4 fruit fly cellular contexts compared by ENCODE assay signal in genomic region chr3L:2431340-2431739, dm6.
A peak's percentile ranks its signal among the peaks of the same experiment; 100 is the strongest.
TF ChIP-seq lines count a peak whose summit lies in the region.

No protein-coding gene starts in this region.

- no peak for TF ChIP-seq CTCF in whole organism, embryonic (GFP tag; optimal IDR thresholded peaks at IDR 0.05; lab: Kevin White, UChicago)

TF ChIP-seq in whole organism, embryonic, 481 proteins besides CTCF, POLR2A, EP300 and RAD21:
- TF ChIP-seq Nf-YA (GFP tag; IDR thresholded peaks at IDR 0.05; lab: Robert Waterston, UW) (no peak), Ets65A (GFP tag; lab: Kevin White, UChicago) (peak; percentile 80), CG34224 (GFP tag; IDR thresholded peaks at IDR 0.05; lab: Robert Waterston, UW; ENCODE audit: partially characterized antibody) (no peak), Lim3 (GFP tag; IDR thresholded peaks at IDR 0.05; lab: Robert Waterston, UW) (no peak), nom (GFP tag; optimal IDR thresholded peaks at IDR 0.05; lab: Kevin White, UChicago) (peak; percentile 43), cg (GFP tag; optimal IDR thresholded peaks at IDR 0.05; lab: Kevin White, UChicago) (no peak), CG13287 (GFP tag; IDR thresholded peaks at IDR 0.05; lab: Robert Waterston, UW; ENCODE audit: partially characterized antibody) (no peak), fd64A (GFP tag; optimal IDR thresholded peaks at IDR 0.05; lab: Kevin White, UChicago) (no peak), TFAM (GFP tag; optimal IDR thresholded peaks at IDR 0.05; lab: Kevin White, UChicago) (no peak), CG1792 (GFP tag; optimal IDR thresholded peaks at IDR 0.05; lab: Kevin White, UChicago) (no peak), PHDP (tag; optimal IDR thresholded peaks at IDR 0.05; lab: Kevin White, UChicago) (no peak), CG11247 (GFP tag; IDR thresholded peaks at IDR 0.05; lab: Robert Waterston, UW) (no peak), bigmax (GFP tag; optimal IDR thresholded peaks at IDR 0.05; lab: Kevin White, UChicago) (no peak), CG3281 (GFP tag; optimal IDR thresholded peaks at IDR 0.05; lab: Kevin White, UChicago) (no peak), Drgx (GFP tag; IDR thresholded peaks at IDR 0.05; lab: Robert Waterston, UW) (peak; percentile 83), sens (GFP tag; lab: Kevin White, UChicago) (peak; percentile 55), CG6175 (GFP tag; IDR thresholded peaks at IDR 0.05; lab: Robert Waterston, UW) (no peak), Hr78 (GFP tag; optimal IDR thresholded peaks at IDR 0.05; lab: Kevin White, UChicago) (no peak)

TF ChIP-seq in whole organism, prepupa, 60 proteins besides CTCF, POLR2A, EP300 and RAD21 (continues in another document):
- TF ChIP-seq CG11902 (GFP tag; optimal IDR thresholded peaks at IDR 0.05; lab: Kevin White, UChicago) (peak; percentile 66), Met (GFP tag; optimal IDR thresholded peaks at IDR 0.05; lab: Kevin White, UChicago) (peak; percentile 70), CG8319 (GFP tag; optimal IDR thresholded peaks at IDR 0.05; lab: Kevin White, UChicago) (peak; percentile 61), Eip93F (GFP tag; optimal IDR thresholded peaks at IDR 0.05; lab: Kevin White, UChicago) (peak; percentile 13), ss (GFP tag; optimal IDR thresholded peaks at IDR 0.05; lab: Kevin White, UChicago) (peak; percentile 70 to 87), Smox (GFP tag; optimal IDR thresholded peaks at IDR 0.05; lab: Kevin White, UChicago) (peak; percentile 60), CG6854 (GFP tag; optimal IDR thresholded peaks at IDR 0.05; lab: Kevin White, UChicago) (no peak), CG6163 (GFP tag; IDR thresholded peaks at IDR 0.05; lab: Robert Waterston, UW) (peak; percentile 82), Blimp-1 (GFP tag; optimal IDR thresholded peaks at IDR 0.05; lab: Kevin White, UChicago) (peak; percentile 38), CG8632 (GFP tag; optimal IDR thresholded peaks at IDR 0.05; lab: Kevin White, UChicago) (peak; percentile 71), CG10669 (GFP tag; optimal IDR thresholded peaks at IDR 0.05; lab: Kevin White, UChicago) (peak; percentile 83), Eip75B (GFP tag; optimal IDR thresholded peaks at IDR 0.05; lab: Kevin White, UChicago) (peak; percentile 76), CG9139 (GFP tag; optimal IDR thresholded peaks at IDR 0.05; lab: Kevin White, UChicago) (peak; percentile 62), CG8119 (GFP tag; IDR thresholded peaks at IDR 0.05; lab: Robert Waterston, UW) (peak; percentile 76), fd85E (GFP tag; optimal IDR thresholded peaks at IDR 0.05; lab: Kevin White, UChicago) (peak; percentile 32), dac (GFP tag; optimal IDR thresholded peaks at IDR 0.05; lab: Kevin White, UChicago) (peak; percentile 11), CG6792 (GFP tag; optimal IDR thresholded peaks at IDR 0.05; lab: Kevin White, UChicago) (peak; percentile 68), Gug (GFP tag; IDR thresholded peaks at IDR 0.05; lab: Robert Waterston, UW) (peak; percentile 80), esn (GFP tag; optimal IDR thresholded peaks at IDR 0.05; lab: Kevin White, UChicago) (peak; percentile 69), cyc (GFP tag; optimal IDR thresholded peaks at IDR 0.05; lab: Kevin White, UChicago) (peak; percentile 63), OdsH (GFP tag; optimal IDR thresholded peaks at IDR 0.05; lab: Kevin White, UChicago) (peak; percentile 73), CG7368 (GFP tag; optimal IDR thresholded peaks at IDR 0.05; lab: Kevin White, UChicago) (peak; percentile 58), CG11294 (GFP tag; IDR thresholded peaks at IDR 0.05; lab: Robert Waterston, UW) (peak; percentile 68), CG4318 (GFP tag; optimal IDR thresholded peaks at IDR 0.05; lab: Kevin White, UChicago) (peak; percentile 50), spab (GFP tag; optimal IDR thresholded peaks at IDR 0.05; lab: Kevin White, UChicago) (peak; percentile 69)

TF ChIP-seq in whole organism, pupa, 21 proteins besides CTCF, POLR2A, EP300 and RAD21:
- no peak for TF ChIP-seq CG13204 (GFP tag; optimal IDR thresholded peaks at IDR 0.05; lab: Kevin White, UChicago)
- TF ChIP-seq rn (GFP tag; IDR thresholded peaks at IDR 0.05; lab: Robert Waterston, UW) = peak; percentile 73; the same call in 1 of the 2 replicates
- peak; percentile 87 for TF ChIP-seq CG8159 (tag; optimal IDR thresholded peaks at IDR 0.05; lab: Kevin White, UChicago)
- TF ChIP-seq CG10348 (GFP tag; IDR thresholded peaks at IDR 0.05; lab: Robert Waterston, UW) = no peak
- TF ChIP-seq EcR (GFP tag; optimal IDR thresholded peaks at IDR 0.05; lab: Kevin White, UChicago) = no peak
- peak; percentile 89 for TF ChIP-seq CG4496 (GFP tag; IDR thresholded peaks at IDR 0.05; lab: Robert Waterston, UW)
- peak; percentile 86 for TF ChIP-seq Pif1A (GFP tag; optimal IDR thresholded peaks at IDR 0.05; lab: Kevin White, UChicago)
- TF ChIP-seq CG32121 (GFP tag; IDR thresholded peaks at IDR 0.05; lab: Robert Waterston, UW) = peak; percentile 84
- peak; percentile 83 for TF ChIP-seq CG17806 (tag; optimal IDR thresholded peaks at IDR 0.05; lab: Kevin White, UChicago)
- peak; percentile 71 for TF ChIP-seq D1 (tag; optimal IDR thresholded peaks at IDR 0.05; lab: Kevin White, UChicago)
- TF ChIP-seq CG15710 (tag; optimal IDR thresholded peaks at IDR 0.05; lab: Kevin White, UChicago) = peak; percentile 75
- peak; percentile 84 for TF ChIP-seq CG14655 (GFP tag; optimal IDR thresholded peaks at IDR 0.05; lab: Kevin White, UChicago)
- peak; percentile 43 for TF ChIP-seq gl (tag; optimal IDR thresholded peaks at IDR 0.05; lab: Kevin White, UChicago)
- peak; percentile 60; the same call in 1 of the 2 replicates for TF ChIP-seq CG12605 (GFP tag; IDR thresholded peaks at IDR 0.05; lab: Robert Waterston, UW)
- TF ChIP-seq CG8301 (tag; optimal IDR thresholded peaks at IDR 0.05; lab: Kevin White, UChicago) = peak; percentile 71
- peak; percentile 69 for TF ChIP-seq Pif1B (GFP tag; optimal IDR thresholded peaks at IDR 0.05; lab: Kevin White, UChicago)
- peak; percentile 72 for TF ChIP-seq Snoo (tag; optimal IDR thresholded peaks at IDR 0.05; lab: Kevin White, UChicago)
- TF ChIP-seq Ets98B (GFP tag; IDR thresholded peaks at IDR 0.05; lab: Robert Waterston, UW) = peak; percentile 87
- peak; percentile 75 for TF ChIP-seq CG9948 (tag; optimal IDR thresholded peaks at IDR 0.05; lab: Kevin White, UChicago)
- TF ChIP-seq CG34367 (tag; optimal IDR thresholded peaks at IDR 0.05; lab: Kevin White, UChicago) = peak; percentile 52
- TF ChIP-seq fd96Ca (GFP tag; IDR thresholded peaks at IDR 0.05; lab: Robert Waterston, UW) = peak; percentile 81

TF ChIP-seq in whole organism, wandering third instar larva, 38 proteins besides CTCF, POLR2A, EP300 and RAD21:
- TF ChIP-seq foxo (GFP tag; optimal IDR thresholded peaks at IDR 0.05; lab: Kevin White, UChicago) (peak in 1 of 2 experiments; percentile 67), fru (GFP tag; optimal IDR thresholded peaks at IDR 0.05; lab: Kevin White, UChicago) (peak; percentile 67), ey (GFP tag; optimal IDR thresholded peaks at IDR 0.05; lab: Kevin White, UChicago) (peak; percentile 64), dl (GFP tag; optimal IDR thresholded peaks at IDR 0.05; lab: Kevin White, UChicago; ENCODE audit: insufficient read depth in 1 of 2, partially characterized antibody in 2 of 2) (no peak), Hnf4 (GFP tag; optimal IDR thresholded peaks at IDR 0.05; lab: Kevin White, UChicago) (peak; percentile 19), br (GFP tag; optimal IDR thresholded peaks at IDR 0.05; lab: Kevin White, UChicago) (peak; percentile 44), Hr78 (GFP tag; optimal IDR thresholded peaks at IDR 0.05; lab: Kevin White, UChicago) (no peak), Jra (GFP tag; optimal IDR thresholded peaks at IDR 0.05; lab: Kevin White, UChicago) (no peak), Dfd (GFP tag; optimal IDR thresholded peaks at IDR 0.05; lab: Kevin White, UChicago) (no peak), CG32264 (GFP tag; optimal IDR thresholded peaks at IDR 0.05; lab: Kevin White, UChicago) (peak; percentile 2), Dif (GFP tag; optimal IDR thresholded peaks at IDR 0.05; lab: Kevin White, UChicago; ENCODE audit: partially characterized antibody) (no peak), Sp1 (GFP tag; optimal IDR thresholded peaks at IDR 0.05; lab: Kevin White, UChicago) (peak; percentile 39), h (GFP tag; optimal IDR thresholded peaks at IDR 0.05; lab: Kevin White, UChicago) (peak; percentile 87), HLH106 (tag; optimal IDR thresholded peaks at IDR 0.05; lab: Kevin White, UChicago) (peak; percentile 58), OdsH (GFP tag; optimal IDR thresholded peaks at IDR 0.05; lab: Kevin White, UChicago) (peak; percentile 50), dmrt93B (GFP tag; optimal IDR thresholded peaks at IDR 0.05; lab: Kevin White, UChicago) (peak; percentile 31), psq (GFP tag; optimal IDR thresholded peaks at IDR 0.05; lab: Kevin White, UChicago) (peak; percentile 16), woc (GFP tag; optimal IDR thresholded peaks at IDR 0.05; lab: Kevin White, UChicago) (peak; percentile 43), rgr (GFP tag; optimal IDR thresholded peaks at IDR 0.05; lab: Kevin White, UChicago) (peak; percentile 55), Rel (GFP tag; optimal IDR thresholded peaks at IDR 0.05; lab: Kevin White, UChicago) (no peak), Rel (tag; optimal IDR thresholded peaks at IDR 0.05; lab: Kevin White, UChicago) (no peak), Vsx2 (GFP tag; optimal IDR thresholded peaks at IDR 0.05; lab: Kevin White, UChicago; ENCODE audit: partially characterized antibody) (no peak)
TF ChIP-seq in whole organism, wandering third instar larva: peak in this region for 14.

Comparison
In these comparisons a context has a peak if more than half of its experiments do, and no peak if none do; other contexts are left out.
1. Of the 7 proteins assayed by ChIP-seq in both whole organism, embryonic and whole organism, prepupa: peak only in whole organism, embryonic: none; only in whole organism, prepupa: Blimp-1, CG16779, Gug, Hr39, Lpt and Sox102F; in both: none; in neither: 1.